Worm (Caenorhabditis elegans) whole organism, dauer: Measurements from ENCODE around the gene D1005.6.

Source experiments
- unc-62 ChIP-seq: sonication (generic microtip); optimal IDR thresholded peaks from 2 replicates; lab custom pipeline; 2017; ENCODE audit warnings: missing biosample characterization, missing genetic modification reagents, missing genetic modification characterization

The D1005.6 gene

DNA sequence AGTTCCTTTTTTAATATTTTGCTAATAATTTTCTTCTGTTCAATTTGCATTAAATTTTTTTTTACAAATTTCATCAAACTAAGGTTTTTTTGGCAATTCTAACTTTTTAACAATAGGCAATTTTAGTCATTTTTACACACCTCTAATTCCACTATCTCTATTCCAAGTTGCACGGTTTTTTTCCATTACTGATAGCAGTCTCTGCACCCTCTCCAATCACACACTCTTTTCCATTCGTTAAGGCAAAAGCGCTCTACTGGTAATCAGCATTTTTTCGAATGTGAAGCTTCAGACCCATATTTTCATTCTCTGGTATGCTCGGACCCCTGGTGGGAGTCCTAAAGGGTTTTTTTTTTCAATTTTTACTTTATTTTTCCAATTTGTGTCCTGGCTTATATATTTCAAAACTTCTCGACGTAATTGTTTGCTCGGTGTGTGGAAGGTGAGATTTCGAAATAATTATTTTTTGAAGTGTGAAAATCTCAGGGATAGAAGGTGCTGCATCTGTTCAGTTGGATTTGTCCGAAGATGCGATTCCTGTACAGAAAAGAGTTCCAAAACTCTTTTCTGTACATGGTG, 47.7 kb downstream of the D1005.6 start, which contains the start of the genes F19G12.4 and F19G12.8:
TSS of gene F19G12.4 (plus strand) at position 529 of the 579 bp plus-strand sequence.
TSS of gene F19G12.8 (plus strand) at position 545 of the 579 bp plus-strand sequence.
- TF ChIP-seq unc-62: no peak

DNA sequence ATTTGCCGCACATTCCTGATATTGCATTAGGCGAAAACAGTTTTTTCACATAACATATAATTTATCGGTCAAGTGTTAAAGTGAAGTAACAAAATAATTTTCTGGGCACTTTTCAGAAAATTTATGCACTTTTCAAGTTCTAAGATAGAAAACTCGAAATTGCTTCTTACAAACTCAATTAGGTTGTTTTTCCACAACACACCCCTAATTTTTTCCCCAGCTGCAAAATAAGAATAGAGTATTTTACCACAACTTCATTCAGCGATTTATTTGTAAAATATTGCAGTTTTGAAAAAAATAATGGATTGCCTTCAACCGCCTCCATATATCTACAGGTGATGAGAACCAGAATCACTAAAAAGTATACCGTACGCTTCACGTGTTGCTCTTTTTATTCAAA, 51.8 kb downstream of the D1005.6 start, which contains the start of gene srh-19:
TSS of gene srh-19 (plus strand) at position 301 of the 400 bp plus-strand sequence.
- TF ChIP-seq unc-62: no peak
